Worm (Caenorhabditis elegans) whole organism, L2 larva: ENCODE data around the gene mig-6.

Experiments
- R02D3.7 ChIP-seq: fragments of 150-350 bp; optimal IDR thresholded peaks from 2 replicates; lab custom pipeline; 2014; ENCODE audit warnings: missing biosample characterization, missing genetic modification characterization
- blmp-1 ChIP-seq: sonication (generic microtip); optimal IDR thresholded peaks from 2 replicates; lab custom pipeline; 2017; ENCODE audit warnings: missing genetic modification characterization, mild to moderate bottlenecking, missing compliant biosample characterization, antibody characterized with exemption, moderate library complexity; ENCODE audit not compliant: insufficient read depth
- ceh-82 ChIP-seq: fragments of 150-350 bp; optimal IDR thresholded peaks from 2 replicates; lab custom pipeline; 2014; ENCODE audit warnings: missing biosample characterization, missing genetic modification characterization
- dmd-4 ChIP-seq: sonication (generic microtip); optimal IDR thresholded peaks from 2 replicates; lab custom pipeline; 2017; ENCODE audit warnings: missing biosample characterization, missing genetic modification characterization
- lin-11 ChIP-seq: fragments of 150-350 bp; sonication (generic microtip); optimal IDR thresholded peaks from 2 replicates; lab custom pipeline; 2014; ENCODE audit warnings: missing biosample characterization, missing genetic modification characterization, inconsistent platforms, mixed read lengths
- mdl-1 ChIP-seq, 2 experiments: fragments of 150-350 bp in 1 of 2; sonication (generic microtip) in 1 of 2; optimal IDR thresholded peaks; 2 replicates each; lab custom pipeline; 2017; ENCODE audit warnings: missing biosample characterization in 2 of 2, missing genetic modification characterization in 2 of 2
- nhr-12 ChIP-seq: fragments of 150-350 bp; optimal IDR thresholded peaks from 2 replicates; lab custom pipeline; 2014; ENCODE audit warnings: missing biosample characterization, missing genetic modification characterization
- nhr-25 ChIP-seq: fragments of 150-350 bp; sonication (generic microtip); optimal IDR thresholded peaks from 3 replicates; lab custom pipeline; 2014; ENCODE audit warnings: missing biosample characterization, missing genetic modification characterization
- nhr-77 ChIP-seq: fragments of 150-350 bp; optimal IDR thresholded peaks from 2 replicates; lab custom pipeline; 2014; ENCODE audit warnings: missing biosample characterization, missing genetic modification characterization
- unc-39 ChIP-seq: fragments of 150-350 bp; optimal IDR thresholded peaks from 2 replicates; lab custom pipeline; 2014; ENCODE audit warnings: missing biosample characterization, missing genetic modification characterization
- ztf-11 ChIP-seq: sonication (generic microtip); optimal IDR thresholded peaks from 2 replicates; lab custom pipeline; 2017; ENCODE audit warnings: missing biosample characterization, missing genetic modification characterization

DNA sequence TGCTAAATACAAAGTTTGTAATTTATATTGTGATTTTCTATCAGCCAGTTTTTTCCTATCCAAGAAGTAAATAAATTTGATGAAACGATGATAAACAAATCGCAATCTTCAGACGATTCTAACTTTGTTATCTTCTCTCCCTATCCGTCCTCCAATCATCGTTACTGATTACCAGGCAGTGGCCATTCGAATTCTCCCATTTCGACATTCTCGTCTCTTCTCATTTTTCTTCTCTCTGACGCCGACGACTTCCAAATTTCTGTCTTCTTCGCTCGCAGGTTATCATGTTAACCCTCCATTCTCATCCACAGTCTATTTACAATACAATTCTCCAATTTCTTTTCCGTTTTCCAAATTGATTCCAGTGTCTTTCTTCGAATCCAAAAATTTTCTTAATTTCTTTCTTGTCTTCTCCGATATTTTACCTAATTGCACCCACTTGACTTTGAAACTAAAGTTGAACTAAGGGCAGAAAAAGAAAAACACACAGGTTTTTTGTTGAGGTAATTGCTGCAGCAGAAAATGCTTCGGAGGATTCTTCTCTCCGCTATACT, 51.5 kb downstream of the mig-6 start, which contains the start of gene F40A3.2:
- TF ChIP-seq nhr-12 (tag; lab: Kevin White, UChicago) (no peak), nhr-77 (no peak), ceh-82 (tag; lab: Kevin White, UChicago) (no peak), ztf-11 (no peak), dmd-4 (tag; lab: Kevin White, UChicago) (no peak), mdl-1 (tag; optimal IDR thresholded peaks at IDR 0.05; lab: Kevin White, UChicago) (no peak), unc-39 (tag; lab: Kevin White, UChicago) (no peak), R02D3.7 (tag; lab: Kevin White, UChicago) (no peak), lin-11 (tag; lab: Kevin White, UChicago) (no peak), nhr-25 (no peak), blmp-1 (tag; lab: Kevin White, UChicago) (no peak)
